Worm (Caenorhabditis elegans) whole organism, young adult: ENCODE data around the gene F44E5.5.

Experiments used
- F49E8.2 ChIP-seq: sonication (generic microtip); optimal IDR thresholded peaks from 3 replicates; lab custom pipeline; 2017; ENCODE audit warnings: missing genetic modification characterization, mild to moderate bottlenecking, missing compliant biosample characterization, antibody characterized with exemption, moderate library complexity; ENCODE audit not compliant: insufficient read depth
- ama-1 ChIP-seq, 3 experiments: fragments of 150-350 bp in 1 of 3; sonication (generic microtip) in 2 of 3; optimal IDR thresholded peaks; 2 replicates each; lab custom pipeline; 2014 to 2018; ENCODE audit warnings: missing biosample characterization in 2 of 3, missing genetic modification characterization in 2 of 3, missing genetic modification reagents in 2 of 3
- dpl-1 ChIP-seq: fragments of 150-350 bp; optimal IDR thresholded peaks from 2 replicates; lab custom pipeline; 2014; ENCODE audit warnings: missing biosample characterization, missing genetic modification reagents, missing genetic modification characterization
- lsl-1 ChIP-seq: fragments of 200-800 bp; sonication (Bioruptor generic); optimal IDR thresholded peaks from 2 replicates; lab custom pipeline; 2018; ENCODE audit warnings: mild to moderate bottlenecking, missing genetic modification characterization, moderate library complexity, missing compliant biosample characterization
- nfya-1 ChIP-seq: sonication (generic microtip); optimal IDR thresholded peaks from 2 replicates; lab custom pipeline; 2017; ENCODE audit warnings: antibody characterized with exemption, missing compliant biosample characterization, missing genetic modification characterization, borderline replicate concordance; ENCODE audit not compliant: insufficient read depth
- nhr-90 ChIP-seq: sonication (generic microtip); optimal IDR thresholded peaks from 2 replicates; lab custom pipeline; 2016; ENCODE audit warnings: missing genotype, mild to moderate bottlenecking, missing genetic modification characterization, missing compliant biosample characterization
- pha-4 ChIP-seq: fragments of 150-350 bp; sonication (generic microtip); optimal IDR thresholded peaks from 2 replicates; lab custom pipeline; 2014; ENCODE audit warnings: missing biosample characterization, missing genetic modification reagents, missing genetic modification characterization
- snpc-4 ChIP-seq, 5 experiments: fragments of 150-350 bp in 1 of 5; sonication (generic microtip) in 4 of 5; optimal IDR thresholded peaks; 2 replicates each; lab custom pipeline; 2014 to 2018; ENCODE audit warnings: missing genetic modification characterization in 5 of 5, missing biosample characterization in 3 of 5, antibody characterized with exemption in 2 of 5, mild to moderate bottlenecking in 2 of 5, missing compliant biosample characterization in 2 of 5, missing genotype in 2 of 5, moderate library complexity in 2 of 5, missing genetic modification reagents in 1 of 5
- unc-62 ChIP-seq: fragments of 150-350 bp; optimal IDR thresholded peaks from 2 replicates; lab custom pipeline; 2014; ENCODE audit warnings: missing biosample characterization, missing genetic modification reagents, missing genetic modification characterization
- zim-3 ChIP-seq: sonication (generic microtip); optimal IDR thresholded peaks from 2 replicates; lab custom pipeline; 2017; ENCODE audit warnings: mild to moderate bottlenecking, missing genetic modification characterization, moderate library complexity, missing compliant biosample characterization

DNA sequence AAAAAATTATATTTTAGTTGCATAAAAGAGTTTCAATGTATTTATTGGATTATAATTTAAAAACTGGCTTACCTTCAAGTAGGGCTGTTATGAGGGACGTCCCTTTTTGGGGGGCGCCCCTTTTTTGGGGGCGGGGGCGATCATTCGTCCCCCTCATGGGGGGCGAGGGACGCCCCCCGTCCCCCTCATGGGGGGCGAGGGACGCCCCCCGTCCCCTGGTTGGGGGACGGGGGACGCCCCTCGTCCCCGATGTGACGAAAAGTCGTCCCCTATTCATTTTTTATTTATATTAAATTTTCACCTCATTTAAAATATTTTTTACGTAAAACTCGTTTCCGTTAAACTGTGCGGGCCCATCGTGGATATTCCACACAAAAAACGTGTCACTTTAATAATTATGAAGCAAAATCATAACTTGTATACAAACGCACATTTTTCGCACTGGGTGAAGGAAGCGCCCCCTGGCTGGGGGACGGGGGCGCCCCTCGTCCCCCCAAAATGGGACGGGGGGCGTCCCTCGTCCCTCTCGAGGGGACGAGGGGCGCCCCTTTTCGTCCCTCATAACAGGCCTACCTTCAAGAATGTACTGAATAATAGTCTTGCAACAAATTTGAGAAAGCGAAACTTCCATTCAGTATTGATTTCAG, 6.2 kb downstream of the F44E5.5 start:
- no peak for TF ChIP-seq unc-62 (GFP tag; lab: Kevin White, UChicago)
- no peak for TF ChIP-seq lsl-1
- TF ChIP-seq nfya-1 (tag; lab: Kevin White, UChicago) = no peak
- TF ChIP-seq dpl-1 = no peak
- TF ChIP-seq F49E8.2 (tag; lab: Kevin White, UChicago) = no peak
- TF ChIP-seq snpc-4 (GFP tag; optimal IDR thresholded peaks at IDR 0.05; lab: Kevin White, UChicago) = no peak
- no peak for TF ChIP-seq snpc-4 (tag; optimal IDR thresholded peaks at IDR 0.05; lab: Kevin White, UChicago)
- TF ChIP-seq pha-4 (tag; lab: Kevin White, UChicago) = no peak
- no peak for TF ChIP-seq nhr-90 (tag; lab: Kevin White, UChicago)
- no peak for TF ChIP-seq ama-1 (optimal IDR thresholded peaks at IDR 0.05; lab: Kevin White, UChicago)
- no peak for TF ChIP-seq ama-1 (GFP tag; optimal IDR thresholded peaks at IDR 0.05; lab: Kevin White, UChicago)
- no peak for TF ChIP-seq zim-3 (tag; lab: Kevin White, UChicago)
